Comparison of ENCODE assay signal across 1 fruit fly cellular context in the genomic region with DNA sequence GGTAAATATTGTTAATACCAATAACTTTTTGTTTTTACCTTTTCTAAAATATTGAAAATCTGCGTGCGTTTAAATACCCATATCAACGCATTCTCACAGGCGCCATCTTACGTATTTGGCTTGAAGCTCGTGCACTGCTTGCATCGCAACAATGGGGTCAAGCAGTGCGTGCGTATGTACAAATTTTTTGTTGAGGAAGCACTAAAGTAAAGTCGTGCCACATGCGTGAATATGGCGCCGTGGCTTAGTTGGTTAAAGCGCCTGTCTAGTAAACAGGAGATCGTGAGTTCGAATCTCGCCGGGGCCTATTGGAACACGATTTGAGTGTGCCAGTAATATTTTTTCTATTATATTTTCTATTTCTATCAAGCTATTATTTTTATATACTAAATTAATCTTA.
TF ChIP-seq lines count a peak whose summit lies in the region.

No protein-coding gene starts in this region.

TF ChIP-seq in whole organism, embryonic, 481 proteins besides CTCF, POLR2A, EP300 and RAD21 (continued from another document and continues in another):
- TF ChIP-seq Atf6 (GFP tag; IDR thresholded peaks at IDR 0.05; lab: Robert Waterston, UW) (no peak), Awh (GFP tag; IDR thresholded peaks at IDR 0.05; lab: Robert Waterston, UW) (no peak), CG17328 (GFP tag; IDR thresholded peaks at IDR 0.05; lab: Robert Waterston, UW) (no peak), CG4328 (GFP tag; optimal IDR thresholded peaks at IDR 0.05; lab: Kevin White, UChicago) (no peak), lilli (GFP tag; optimal IDR thresholded peaks at IDR 0.05; lab: Kevin White, UChicago) (peak; percentile 44), ems (GFP tag; optimal IDR thresholded peaks at IDR 0.05; lab: Kevin White, UChicago) (peak; percentile 43), CG1233 (GFP tag; optimal IDR thresholded peaks at IDR 0.05; lab: Kevin White, UChicago) (peak; percentile 25), Mad (GFP tag; optimal IDR thresholded peaks at IDR 0.05; lab: Kevin White, UChicago) (peak; percentile 21), Optix (GFP tag; IDR thresholded peaks at IDR 0.05; lab: Robert Waterston, UW) (peak; percentile 43; the same call in 2 of the 3 replicates), hkb (optimal IDR thresholded peaks at IDR 0.05; lab: Kevin White, UChicago) (peak; percentile 37), hkb (GFP tag; IDR thresholded peaks at IDR 0.05; lab: Robert Waterston, UW) (no peak), H2.0 (GFP tag; IDR thresholded peaks at IDR 0.05; lab: Robert Waterston, UW) (peak; percentile 43; the same call in 1 of the 2 replicates), CG4820 (GFP tag; optimal IDR thresholded peaks at IDR 0.05; lab: Kevin White, UChicago) (peak; percentile 15), prd (optimal IDR thresholded peaks at IDR 0.05; lab: Kevin White, UChicago) (no peak), prd (GFP tag; IDR thresholded peaks at IDR 0.05; lab: Robert Waterston, UW) (peak; percentile 51), inv (GFP tag; IDR thresholded peaks at IDR 0.05; lab: Robert Waterston, UW; ENCODE audit: partially characterized antibody) (peak; percentile 46), Dek (tag; optimal IDR thresholded peaks at IDR 0.05; lab: Kevin White, UChicago) (peak; percentile 42), Hr51 (GFP tag; optimal IDR thresholded peaks at IDR 0.05; lab: Kevin White, UChicago) (peak in 1 of 2 experiments; percentile 30), gcm (GFP tag; optimal IDR thresholded peaks at IDR 0.05; lab: Kevin White, UChicago) (peak; percentile 14), CG13123 (GFP tag; optimal IDR thresholded peaks at IDR 0.05; lab: Kevin White, UChicago) (no peak), onecut (GFP tag; IDR thresholded peaks at IDR 0.05; lab: Robert Waterston, UW) (peak; percentile 37; the same call in 1 of the 2 replicates), kni (GFP tag; optimal IDR thresholded peaks at IDR 0.05; lab: Kevin White, UChicago) (no peak), CG33213 (GFP tag; optimal IDR thresholded peaks at IDR 0.05; lab: Kevin White, UChicago) (peak; percentile 62), pnt (GFP tag; optimal IDR thresholded peaks at IDR 0.05; lab: Kevin White, UChicago) (peak; percentile 4), CG6765 (GFP tag; optimal IDR thresholded peaks at IDR 0.05; lab: Kevin White, UChicago) (peak; percentile 47), unc-4 (GFP tag; IDR thresholded peaks at IDR 0.05; lab: Robert Waterston, UW; ENCODE audit: partially characterized antibody) (peak; percentile 56), pzg (GFP tag; optimal IDR thresholded peaks at IDR 0.05; lab: Kevin White, UChicago) (peak; percentile 10), NFAT (GFP tag; IDR thresholded peaks at IDR 0.05; lab: Robert Waterston, UW) (peak; percentile 82), CG8765 (GFP tag; IDR thresholded peaks at IDR 0.05; lab: Robert Waterston, UW) (no peak), CG12071 (GFP tag; optimal IDR thresholded peaks at IDR 0.05; lab: Kevin White, UChicago) (peak; percentile 26), dm (GFP tag; optimal IDR thresholded peaks at IDR 0.05; lab: Kevin White, UChicago) (peak; percentile 38), bigmax (GFP tag; optimal IDR thresholded peaks at IDR 0.05; lab: Kevin White, UChicago) (no peak), CG34422 (GFP tag; IDR thresholded peaks at IDR 0.05; lab: Robert Waterston, UW) (peak; percentile 32; the same call in 1 of the 3 replicates), cg (GFP tag; optimal IDR thresholded peaks at IDR 0.05; lab: Kevin White, UChicago) (no peak), nerfin-1 (tag; optimal IDR thresholded peaks at IDR 0.05; lab: Kevin White, UChicago) (peak; percentile 28), CG13287 (GFP tag; IDR thresholded peaks at IDR 0.05; lab: Robert Waterston, UW; ENCODE audit: partially characterized antibody) (peak; percentile 65; the same call in 1 of the 2 replicates), Neu2 (GFP tag; optimal IDR thresholded peaks at IDR 0.05; lab: Kevin White, UChicago; ENCODE audit: borderline replicate concordance) (no peak), shn (GFP tag; optimal IDR thresholded peaks at IDR 0.05; lab: Kevin White, UChicago) (peak; percentile 4), CG3838 (GFP tag; optimal IDR thresholded peaks at IDR 0.05; lab: Kevin White, UChicago) (no peak), Sox102F (GFP tag; optimal IDR thresholded peaks at IDR 0.05; lab: Kevin White, UChicago) (peak; percentile 46), pb (GFP tag; optimal IDR thresholded peaks at IDR 0.05; lab: Kevin White, UChicago) (peak; percentile 8), Dbx (GFP tag; IDR thresholded peaks at IDR 0.05; lab: Robert Waterston, UW) (peak; percentile 73; the same call in 2 of the 3 replicates), CG6272 (GFP tag; IDR thresholded peaks at IDR 0.05; lab: Robert Waterston, UW) (peak; percentile 36), Bdp1 (GFP tag; optimal IDR thresholded peaks at IDR 0.05; lab: Kevin White, UChicago) (peak; percentile 100), gfzf (GFP tag; optimal IDR thresholded peaks at IDR 0.05; lab: Kevin White, UChicago) (no peak), Bgb (GFP tag; IDR thresholded peaks at IDR 0.05; lab: Robert Waterston, UW; ENCODE audit: partially characterized antibody) (peak; percentile 80), CG13424 (tag; optimal IDR thresholded peaks at IDR 0.05; lab: Kevin White, UChicago) (peak; percentile 30), Jarid2 (GFP tag; optimal IDR thresholded peaks at IDR 0.05; lab: Kevin White, UChicago) (no peak), Stat92E (GFP tag; optimal IDR thresholded peaks at IDR 0.05; lab: Kevin White, UChicago) (peak in 1 of 3 experiments; percentile 89), CG2889 (GFP tag; IDR thresholded peaks at IDR 0.05; lab: Robert Waterston, UW) (no peak), Doc2 (GFP tag; IDR thresholded peaks at IDR 0.05; lab: Robert Waterston, UW) (no peak), CG11456 (GFP tag; IDR thresholded peaks at IDR 0.05; lab: Robert Waterston, UW) (peak; percentile 87), NfI (GFP tag; optimal IDR thresholded peaks at IDR 0.05; lab: Kevin White, UChicago) (peak; percentile 50), CG17912 (GFP tag; optimal IDR thresholded peaks at IDR 0.05; lab: Kevin White, UChicago) (peak; percentile 79), CG4707 (GFP tag; optimal IDR thresholded peaks at IDR 0.05; lab: Kevin White, UChicago) (peak; percentile 27), CG15514 (GFP tag; optimal IDR thresholded peaks at IDR 0.05; lab: Kevin White, UChicago) (peak; percentile 23), dmrt11E (tag; optimal IDR thresholded peaks at IDR 0.05; lab: Kevin White, UChicago) (peak; percentile 11), CG31224 (GFP tag; IDR thresholded peaks at IDR 0.05; lab: Robert Waterston, UW) (no peak), chn (GFP tag; optimal IDR thresholded peaks at IDR 0.05; lab: Kevin White, UChicago) (no peak), tna (GFP tag; IDR thresholded peaks at IDR 0.05; lab: Robert Waterston, UW; ENCODE audit: partially characterized antibody) (peak; percentile 85), CG10543 (GFP tag; optimal IDR thresholded peaks at IDR 0.05; lab: Kevin White, UChicago) (peak; percentile 13), gro (GFP tag; optimal IDR thresholded peaks at IDR 0.05; lab: Kevin White, UChicago) (peak; percentile 71), repo (GFP tag; optimal IDR thresholded peaks at IDR 0.05; lab: Kevin White, UChicago) (peak; percentile 30), stwl (tag; optimal IDR thresholded peaks at IDR 0.05; lab: Kevin White, UChicago) (peak; percentile 79), Dip2 (GFP tag; IDR thresholded peaks at IDR 0.05; lab: Robert Waterston, UW) (no peak), CG34224 (GFP tag; IDR thresholded peaks at IDR 0.05; lab: Robert Waterston, UW; ENCODE audit: partially characterized antibody) (peak; percentile 49), oc (tag; optimal IDR thresholded peaks at IDR 0.05; lab: Kevin White, UChicago) (no peak), CG8290 (GFP tag; optimal IDR thresholded peaks at IDR 0.05; lab: Kevin White, UChicago) (peak; percentile 52), CG8290 (tag; optimal IDR thresholded peaks at IDR 0.05; lab: Kevin White, UChicago) (peak in 1 of 2 experiments; percentile 89), sd (tag; optimal IDR thresholded peaks at IDR 0.05; lab: Kevin White, UChicago) (peak; percentile 70), CG30403 (GFP tag; optimal IDR thresholded peaks at IDR 0.05; lab: Kevin White, UChicago) (peak; percentile 28), corto (GFP tag; optimal IDR thresholded peaks at IDR 0.05; lab: Kevin White, UChicago) (no peak), Opbp (GFP tag; IDR thresholded peaks at IDR 0.05; lab: Robert Waterston, UW; ENCODE audit: partially characterized antibody) (peak; percentile 83), Ets97D (GFP tag; optimal IDR thresholded peaks at IDR 0.05; lab: Kevin White, UChicago) (peak; percentile 40), Dref (GFP tag; IDR thresholded peaks at IDR 0.05; lab: Robert Waterston, UW) (peak; percentile 12; the same call in 1 of the 2 replicates), gce (GFP tag; IDR thresholded peaks at IDR 0.05; lab: Robert Waterston, UW) (peak; percentile 59; the same call in 1 of the 3 replicates), HLH3B (GFP tag; IDR thresholded peaks at IDR 0.05; lab: Robert Waterston, UW) (peak; percentile 59), CG4424 (GFP tag; optimal IDR thresholded peaks at IDR 0.05; lab: Kevin White, UChicago) (peak; percentile 35), CG18764 (GFP tag; optimal IDR thresholded peaks at IDR 0.05; lab: Kevin White, UChicago) (peak; percentile 9), CG31365 (tag; optimal IDR thresholded peaks at IDR 0.05; lab: Kevin White, UChicago) (peak; percentile 100), vvl (GFP tag; IDR thresholded peaks at IDR 0.05; lab: Robert Waterston, UW) (peak; percentile 76), Dfd (GFP tag; optimal IDR thresholded peaks at IDR 0.05; lab: Kevin White, UChicago) (peak in 1 of 2 experiments; percentile 82), CG8388 (GFP tag; optimal IDR thresholded peaks at IDR 0.05; lab: Kevin White, UChicago) (no peak), CG32772 (GFP tag; IDR thresholded peaks at IDR 0.05; lab: Robert Waterston, UW) (0 out of 2 replicates have a peak, but pooled peaks have one; percentile 28), CG17385 (GFP tag; optimal IDR thresholded peaks at IDR 0.05; lab: Kevin White, UChicago) (no peak), ATbp (GFP tag; optimal IDR thresholded peaks at IDR 0.05; lab: Kevin White, UChicago) (no peak), zfh1 (GFP tag; IDR thresholded peaks at IDR 0.05; lab: Robert Waterston, UW) (peak; percentile 63; the same call in 2 of the 3 replicates), az2 (GFP tag; optimal IDR thresholded peaks at IDR 0.05; lab: Kevin White, UChicago) (peak; percentile 32), CG15601 (tag; optimal IDR thresholded peaks at IDR 0.05; lab: Kevin White, UChicago) (peak; percentile 31), gem (tag; optimal IDR thresholded peaks at IDR 0.05; lab: Kevin White, UChicago) (peak; percentile 10), Myb (GFP tag; optimal IDR thresholded peaks at IDR 0.05; lab: Kevin White, UChicago) (peak; percentile 49), CG4854 (GFP tag; optimal IDR thresholded peaks at IDR 0.05; lab: Kevin White, UChicago) (peak; percentile 20), CG17361 (GFP tag; IDR thresholded peaks at IDR 0.05; lab: Robert Waterston, UW) (no peak), CG17829 (tag; optimal IDR thresholded peaks at IDR 0.05; lab: Kevin White, UChicago) (peak; percentile 72), CG1832 (GFP tag; optimal IDR thresholded peaks at IDR 0.05; lab: Kevin White, UChicago) (no peak), lab (GFP tag; optimal IDR thresholded peaks at IDR 0.05; lab: Kevin White, UChicago) (peak; percentile 17), Xbp1 (GFP tag; optimal IDR thresholded peaks at IDR 0.05; lab: Kevin White, UChicago) (peak; percentile 67), ato (GFP tag; IDR thresholded peaks at IDR 0.05; lab: Robert Waterston, UW; ENCODE audit: partially characterized antibody) (peak; percentile 65), ken (GFP tag; IDR thresholded peaks at IDR 0.05; lab: Robert Waterston, UW) (peak; percentile 65; the same call in 1 of the 3 replicates), hbn (GFP tag; IDR thresholded peaks at IDR 0.05; lab: Robert Waterston, UW; ENCODE audit: partially characterized antibody) (peak; percentile 38; the same call in 1 of the 2 replicates), al (GFP tag; IDR thresholded peaks at IDR 0.05; lab: Robert Waterston, UW) (no peak), CG1529 (GFP tag; optimal IDR thresholded peaks at IDR 0.05; lab: Kevin White, UChicago) (no peak), slp2 (GFP tag; optimal IDR thresholded peaks at IDR 0.05; lab: Kevin White, UChicago) (no peak), CG12299 (tag; optimal IDR thresholded peaks at IDR 0.05; lab: Kevin White, UChicago) (no peak), CG6689 (GFP tag; IDR thresholded peaks at IDR 0.05; lab: Robert Waterston, UW) (0 out of 2 replicates have a peak, but pooled peaks have one; percentile 14), ci (GFP tag; IDR thresholded peaks at IDR 0.05; lab: Robert Waterston, UW) (peak; percentile 78; the same call in 2 of the 3 replicates), CG13775 (GFP tag; optimal IDR thresholded peaks at IDR 0.05; lab: Kevin White, UChicago) (no peak), CG12236 (GFP tag; optimal IDR thresholded peaks at IDR 0.05; lab: Kevin White, UChicago) (peak; percentile 1), CG12744 (GFP tag; optimal IDR thresholded peaks at IDR 0.05; lab: Kevin White, UChicago) (peak; percentile 46), CG2129 (GFP tag; IDR thresholded peaks at IDR 0.05; lab: Robert Waterston, UW; ENCODE audit: partially characterized antibody) (no peak), Gsc (GFP tag; IDR thresholded peaks at IDR 0.05; lab: Robert Waterston, UW) (no peak), Ssrp (tag; optimal IDR thresholded peaks at IDR 0.05; lab: Kevin White, UChicago) (no peak), CG42726 (GFP tag; IDR thresholded peaks at IDR 0.05; lab: Robert Waterston, UW; ENCODE audit: partially characterized antibody) (peak; percentile 93), zen (tag; optimal IDR thresholded peaks at IDR 0.05; lab: Kevin White, UChicago) (peak; percentile 26), toy (GFP tag; IDR thresholded peaks at IDR 0.05; lab: Robert Waterston, UW) (no peak), Atf-2 (GFP tag; optimal IDR thresholded peaks at IDR 0.05; lab: Kevin White, UChicago) (peak; percentile 6), pan (optimal IDR thresholded peaks at IDR 0.05; lab: Kevin White, UChicago) (no peak), pan (GFP tag; optimal IDR thresholded peaks at IDR 0.05 in 1 of 2, IDR thresholded peaks at IDR 0.05 in 1 of 2) (peak in 1 of 2 experiments; percentile 59), Dp (GFP tag; optimal IDR thresholded peaks at IDR 0.05; lab: Kevin White, UChicago) (peak; percentile 37), nerfin-2 (GFP tag; IDR thresholded peaks at IDR 0.05; lab: Robert Waterston, UW; ENCODE audit: partially characterized antibody) (peak; percentile 71), ap (GFP tag; IDR thresholded peaks at IDR 0.05; lab: Robert Waterston, UW) (no peak), hb (GFP tag; IDR thresholded peaks at IDR 0.05; lab: Robert Waterston, UW; ENCODE audit: partially characterized antibody) (no peak), phol (tag; optimal IDR thresholded peaks at IDR 0.05; lab: Kevin White, UChicago) (peak; percentile 41)
